Fruit fly (Drosophila melanogaster) whole organism, embryonic: Measurements from ENCODE around the gene CG14664.

ENCODE experiments used
- Asciz ChIP-seq: fragments of 200-800 bp; sonication (Bioruptor generic); optimal IDR thresholded peaks from 2 replicates; lab custom pipeline; 2017; ENCODE audit warnings: missing biosample characterization, mild to moderate bottlenecking, missing genetic modification characterization, missing genetic modification reagents
- Atf6 ChIP-seq: fragments of 200-800 bp; sonication (Bioruptor generic); IDR thresholded peaks from 2 replicates; pipeline ENCODE4 v1.3.6; 2022; ENCODE audit warnings: missing biosample characterization, missing genetic modification characterization
- CG10147 ChIP-seq: fragments of 200-800 bp; sonication (Bioruptor generic); optimal IDR thresholded peaks from 2 replicates; lab custom pipeline; 2019; ENCODE audit warnings: missing biosample characterization, mild to moderate bottlenecking, missing genetic modification characterization, moderate library complexity
- CG11398 ChIP-seq: fragments of 200-800 bp; sonication (Bioruptor generic); optimal IDR thresholded peaks from 2 replicates; lab custom pipeline; 2016; ENCODE audit warnings: missing biosample characterization, missing genetic modification characterization
- CG13287 ChIP-seq: fragments of 200-800 bp; sonication (Bioruptor generic); IDR thresholded peaks from 2 replicates; pipeline ENCODE4 v1.3.6; 2022; ENCODE audit warnings: missing biosample characterization, missing genetic modification characterization; ENCODE audit not compliant: partially characterized antibody
- CG13424 ChIP-seq: fragments of 200-800 bp; sonication (Bioruptor generic); optimal IDR thresholded peaks from 2 replicates; lab custom pipeline; 2019; ENCODE audit warnings: missing biosample characterization, mild to moderate bottlenecking, missing genetic modification characterization, moderate library complexity
- CG17612 ChIP-seq: fragments of 200-800 bp; sonication (Bioruptor generic); IDR thresholded peaks from 2 replicates; pipeline ENCODE4 v1.3.6; 2022; ENCODE audit warnings: missing biosample characterization, missing genetic modification characterization
- CG2129 ChIP-seq: fragments of 200-800 bp; sonication (Bioruptor generic); IDR thresholded peaks from 2 replicates; pipeline ENCODE4 v1.3.6; 2022; ENCODE audit warnings: missing biosample characterization, missing genetic modification characterization; ENCODE audit not compliant: partially characterized antibody
- CG2199 ChIP-seq: fragments of 200-800 bp; sonication (Bioruptor generic); IDR thresholded peaks from 3 replicates; pipeline ENCODE4 v1.3.6; 2022; ENCODE audit warnings: missing biosample characterization, missing genetic modification characterization
- CG2875 ChIP-seq: fragments of 200-800 bp; sonication (Bioruptor generic); optimal IDR thresholded peaks from 2 replicates; lab custom pipeline; 2017; ENCODE audit warnings: missing biosample characterization, mild to moderate bottlenecking, missing genetic modification characterization, missing genetic modification reagents
- CG30403 ChIP-seq: fragments of 200-800 bp; sonication (Bioruptor generic); optimal IDR thresholded peaks from 3 replicates; lab custom pipeline; 2016; ENCODE audit warnings: missing biosample characterization, missing genetic modification characterization
- CG31365 ChIP-seq: fragments of 200-800 bp; sonication (Bioruptor generic); optimal IDR thresholded peaks from 2 replicates; lab custom pipeline; 2018; ENCODE audit warnings: missing biosample characterization, mild to moderate bottlenecking, missing genetic modification characterization
- CG32532 ChIP-seq: fragments of 200-800 bp; sonication (Bioruptor generic); IDR thresholded peaks from 2 replicates; pipeline ENCODE4 v1.3.6; 2022; ENCODE audit warnings: missing biosample characterization, missing genetic modification characterization
- CG32767 ChIP-seq: fragments of 200-800 bp; sonication (Bioruptor generic); IDR thresholded peaks from 2 replicates; pipeline ENCODE4 v1.3.6; 2022; ENCODE audit warnings: missing biosample characterization, missing genetic modification characterization
- CG3407 ChIP-seq: fragments of 200-800 bp; sonication (Bioruptor generic); optimal IDR thresholded peaks from 2 replicates; lab custom pipeline; 2018; ENCODE audit warnings: missing biosample characterization, mild to moderate bottlenecking, missing genetic modification characterization
- CG3847 ChIP-seq: fragments of 200-800 bp; sonication (Bioruptor generic); IDR thresholded peaks from 2 replicates; pipeline ENCODE4 v1.3.6; 2022; ENCODE audit warnings: missing biosample characterization, missing genetic modification characterization
- CG4404 ChIP-seq: fragments of 200-800 bp; sonication (Bioruptor generic); IDR thresholded peaks from 2 replicates; pipeline ENCODE4 v1.3.6; 2022; ENCODE audit warnings: missing biosample characterization, missing genetic modification characterization
- CG4617 ChIP-seq: fragments of 200-800 bp; sonication (Bioruptor generic); optimal IDR thresholded peaks from 3 replicates; lab custom pipeline; 2016; ENCODE audit warnings: missing biosample characterization, missing genetic modification characterization, borderline replicate concordance
- CG7745 ChIP-seq: fragments of 200-800 bp; sonication (Bioruptor generic); optimal IDR thresholded peaks from 2 replicates; lab custom pipeline; 2018; ENCODE audit warnings: missing biosample characterization, mild to moderate bottlenecking, missing genetic modification characterization, moderate library complexity
- CG9215 ChIP-seq: fragments of 200-800 bp; sonication (Bioruptor generic); IDR thresholded peaks from 2 replicates; pipeline ENCODE4 v1.3.6; 2022; ENCODE audit warnings: missing biosample characterization, missing genetic modification characterization
- CG9609 ChIP-seq: fragments of 200-800 bp; sonication (Bioruptor generic); optimal IDR thresholded peaks from 3 replicates; lab custom pipeline; 2016; ENCODE audit warnings: missing biosample characterization, missing genetic modification characterization
- CG9727 ChIP-seq: fragments of 200-800 bp; sonication (Bioruptor generic); optimal IDR thresholded peaks from 3 replicates; lab custom pipeline; 2017; ENCODE audit warnings: missing biosample characterization, mild to moderate bottlenecking, missing genetic modification characterization
- CG9817 ChIP-seq: fragments of 200-800 bp; sonication (Bioruptor generic); optimal IDR thresholded peaks from 2 replicates; lab custom pipeline; 2018; ENCODE audit warnings: missing biosample characterization, mild to moderate bottlenecking, missing genetic modification characterization, moderate library complexity
- CoRest ChIP-seq: fragments of 200-800 bp; sonication (Bioruptor generic); optimal IDR thresholded peaks from 3 replicates; lab custom pipeline; 2018; ENCODE audit warnings: missing biosample characterization, mild to moderate bottlenecking, missing genetic modification characterization, moderate library complexity
- Dfd ChIP-seq, 2 experiments: fragments of >200 bp; optimal IDR thresholded peaks; 2 replicates each; lab custom pipeline; 2017; ENCODE audit warnings: missing biosample characterization in 2 of 2, missing genetic modification characterization in 2 of 2
- Dll ChIP-seq: fragments of 200-800 bp; sonication (Bioruptor generic); IDR thresholded peaks from 4 replicates; pipeline ENCODE4 v1.3.6; 2022; ENCODE audit warnings: missing biosample characterization, missing genetic modification characterization; ENCODE audit not compliant: partially characterized antibody
- Lim3 ChIP-seq: fragments of 200-800 bp; sonication (Bioruptor generic); IDR thresholded peaks from 2 replicates; pipeline ENCODE4 v1.3.6; 2022; ENCODE audit warnings: missing biosample characterization, missing genetic modification characterization
- MESR4 ChIP-seq: fragments of 200-800 bp; sonication (Bioruptor generic); optimal IDR thresholded peaks from 2 replicates; lab custom pipeline; 2018; ENCODE audit warnings: missing biosample characterization, mild to moderate bottlenecking, missing genetic modification characterization, moderate library complexity
- MTF-1 ChIP-seq: fragments of 200-800 bp; sonication (Bioruptor generic); optimal IDR thresholded peaks from 2 replicates; lab custom pipeline; 2018; ENCODE audit warnings: missing biosample characterization, mild to moderate bottlenecking, missing genetic modification characterization, borderline replicate concordance
- NFAT ChIP-seq: fragments of 200-800 bp; sonication (Bioruptor generic); IDR thresholded peaks from 2 replicates; pipeline ENCODE4 v1.3.6; 2022; ENCODE audit warnings: missing biosample characterization, missing genetic modification characterization
- Ravus ChIP-seq: fragments of 200-800 bp; sonication (Bioruptor generic); IDR thresholded peaks from 2 replicates; pipeline ENCODE4 v1.3.6; 2022; ENCODE audit warnings: missing biosample characterization, missing genetic modification characterization
- Six4 ChIP-seq: fragments of 200-800 bp; sonication (Bioruptor generic); optimal IDR thresholded peaks from 2 replicates; lab custom pipeline; 2016; ENCODE audit warnings: missing biosample characterization, missing genetic modification characterization
- Tbp ChIP-seq: fragments of >200 bp; optimal IDR thresholded peaks from 2 replicates; lab custom pipeline; 2018; ENCODE audit warnings: missing biosample characterization, missing genetic modification characterization
- ap ChIP-seq: fragments of 200-800 bp; sonication (Bioruptor generic); IDR thresholded peaks from 2 replicates; pipeline ENCODE4 v1.3.6; 2022; ENCODE audit warnings: missing biosample characterization, missing genetic modification characterization
- bbx ChIP-seq: fragments of 200-800 bp; sonication (Bioruptor generic); IDR thresholded peaks from 2 replicates; pipeline ENCODE4 v1.3.6; 2022; ENCODE audit warnings: missing biosample characterization, missing genetic modification characterization; ENCODE audit not compliant: partially characterized antibody
- bcd ChIP-seq: fragments of 200-800 bp; sonication (Bioruptor generic); optimal IDR thresholded peaks from 2 replicates; lab custom pipeline; 2017; ENCODE audit warnings: missing biosample characterization, mild to moderate bottlenecking, missing genetic modification characterization
- bsh ChIP-seq, 2 experiments: fragments of 200-800 bp; sonication (Bioruptor generic); optimal IDR thresholded peaks; 2 replicates each; lab custom pipeline; 2017 to 2018; ENCODE audit warnings: mild to moderate bottlenecking in 2 of 2, missing biosample characterization in 2 of 2, missing genetic modification characterization in 2 of 2, moderate library complexity in 1 of 2
- chinmo ChIP-seq: fragments of 200-800 bp; sonication (Bioruptor generic); IDR thresholded peaks from 4 replicates; pipeline ENCODE4 v1.3.6; 2022; ENCODE audit warnings: missing biosample characterization, missing genetic modification characterization; ENCODE audit not compliant: partially characterized antibody
- chm ChIP-seq: fragments of 200-800 bp; sonication (Bioruptor generic); IDR thresholded peaks from 2 replicates; pipeline ENCODE4 v1.3.6; 2022; ENCODE audit warnings: missing biosample characterization, missing genetic modification characterization
- emc ChIP-seq: fragments of 200-800 bp; sonication (Bioruptor generic); optimal IDR thresholded peaks from 2 replicates; lab custom pipeline; 2016; ENCODE audit warnings: missing biosample characterization, missing genetic modification characterization
- grn ChIP-seq: fragments of 200-800 bp; sonication (Bioruptor generic); optimal IDR thresholded peaks from 3 replicates; lab custom pipeline; 2017; ENCODE audit warnings: missing biosample characterization, missing genetic modification characterization
- kni ChIP-seq: fragments of 200-800 bp; sonication (Bioruptor generic); optimal IDR thresholded peaks from 3 replicates; lab custom pipeline; 2017; ENCODE audit warnings: mild to moderate bottlenecking, missing biosample characterization, missing genetic modification reagents, missing genetic modification characterization
- pita ChIP-seq: fragments of 200-800 bp; sonication (Bioruptor generic); optimal IDR thresholded peaks from 2 replicates; lab custom pipeline; 2017; ENCODE audit warnings: missing biosample characterization, mild to moderate bottlenecking, missing genetic modification characterization
- psq ChIP-seq: fragments of 200-800 bp; sonication (Bioruptor generic); optimal IDR thresholded peaks from 2 replicates; lab custom pipeline; 2017; ENCODE audit warnings: missing biosample characterization, missing genetic modification characterization
- schlank ChIP-seq: fragments of 200-800 bp; sonication (Bioruptor generic); optimal IDR thresholded peaks from 2 replicates; lab custom pipeline; 2018; ENCODE audit warnings: missing biosample characterization, mild to moderate bottlenecking, missing genetic modification characterization
- sens ChIP-seq: fragments of 200-800 bp; sonication (Bioruptor generic); peaks from one replicate; lab custom pipeline; 2016; ENCODE audit warnings: missing biosample characterization, missing genetic modification characterization
- unpg ChIP-seq: fragments of 200-800 bp; sonication (Bioruptor generic); optimal IDR thresholded peaks from 3 replicates; lab custom pipeline; 2018; ENCODE audit warnings: missing biosample characterization, mild to moderate bottlenecking, missing genetic modification characterization, moderate library complexity

The CG14664 gene

dm6 chr3R:5263311-5264250, 39.6 kb downstream of the CG14664 start (continued):
- TF ChIP-seq Ravus (GFP tag; lab: Robert Waterston, UW) (peak; percentile 42), CG2875 (GFP tag; lab: Kevin White, UChicago) (peak; percentile 73), schlank (tag; lab: Kevin White, UChicago) (peak; percentile 23), CG32532 (GFP tag; lab: Robert Waterston, UW) (peak; percentile 72; the same call in 1 of the 2 replicates), pita (GFP tag; lab: Kevin White, UChicago) (no peak), CG2199 (GFP tag; lab: Robert Waterston, UW) (peak; percentile 83; the same call in 2 of the 3 replicates), CG4617 (GFP tag; lab: Kevin White, UChicago) (peak; percentile 17), kni (no peak), bcd (GFP tag; lab: Kevin White, UChicago) (peak; percentile 86), CG3407 (peak; percentile 43), sens (peak; percentile 55), emc (GFP tag; lab: Kevin White, UChicago) (no peak), CG13424 (tag; lab: Kevin White, UChicago) (peak; percentile 93), ap (GFP tag; lab: Robert Waterston, UW) (peak; percentile 66), CG13287 (GFP tag; lab: Robert Waterston, UW) (peak; percentile 39; the same call in 1 of the 2 replicates), MESR4 (GFP tag; lab: Kevin White, UChicago) (no peak), Atf6 (GFP tag; lab: Robert Waterston, UW) (peak; percentile 20), CG9609 (GFP tag; lab: Kevin White, UChicago) (no peak), unpg (GFP tag; lab: Kevin White, UChicago) (peak; percentile 83), Six4 (GFP tag; lab: Kevin White, UChicago) (peak; percentile 68), CG4404 (GFP tag; lab: Robert Waterston, UW) (peak; percentile 61), CG32767 (GFP tag; lab: Robert Waterston, UW) (peak; percentile 81), bsh (GFP tag; optimal IDR thresholded peaks at IDR 0.05; lab: Kevin White, UChicago) (peak; percentile 42 to 82), CoRest (tag; lab: Kevin White, UChicago) (peak; percentile 94), CG17612 (0 out of 2 replicates have a peak, but pooled peaks have one; percentile 4), CG7745 (tag; lab: Kevin White, UChicago) (no peak), chm (GFP tag; lab: Robert Waterston, UW) (no peak; the same call in 1 of the 2 replicates), Lim3 (GFP tag; lab: Robert Waterston, UW) (no peak), CG3847 (peak; percentile 82), CG31365 (tag; lab: Kevin White, UChicago) (no peak), chinmo (GFP tag; lab: Robert Waterston, UW) (peak; percentile 97), CG9727 (GFP tag; lab: Kevin White, UChicago) (peak; percentile 91), Tbp (GFP tag; lab: Kevin White, UChicago) (no peak), Asciz (GFP tag; lab: Kevin White, UChicago) (peak; percentile 87), CG10147 (GFP tag; lab: Kevin White, UChicago) (peak; percentile 77), NFAT (GFP tag; lab: Robert Waterston, UW) (0 out of 2 replicates have a peak, but pooled peaks have one; percentile 29), CG2129 (GFP tag; lab: Robert Waterston, UW) (no peak), CG30403 (GFP tag; lab: Kevin White, UChicago) (peak; percentile 74), grn (GFP tag; lab: Kevin White, UChicago) (no peak), bbx (GFP tag; lab: Robert Waterston, UW) (peak; percentile 45), CG11398 (GFP tag; lab: Kevin White, UChicago) (no peak), MTF-1 (peak; percentile 59), CG9215 (GFP tag; lab: Robert Waterston, UW) (no peak; the same call in 1 of the 2 replicates), CG9817 (tag; lab: Kevin White, UChicago) (peak; percentile 85), psq (GFP tag; lab: Kevin White, UChicago) (peak; percentile 79), Dfd (GFP tag; optimal IDR thresholded peaks at IDR 0.05; lab: Kevin White, UChicago) (no peak), Dll (GFP tag; lab: Robert Waterston, UW) (0 out of 4 replicates have a peak, but pooled peaks have one; percentile 29)
